Fruit fly (Drosophila melanogaster) whole organism, embryonic: ENCODE results near the gene flfl.

Source experiments
- Atf6 ChIP-seq: fragments of 200-800 bp; sonication (Bioruptor generic); IDR thresholded peaks from 2 replicates; pipeline ENCODE4 v1.3.6; 2022; ENCODE audit warnings: missing biosample characterization, missing genetic modification characterization
- C15 ChIP-seq: fragments of 200-800 bp; sonication (Bioruptor generic); IDR thresholded peaks from 3 replicates; pipeline ENCODE4 v1.3.6; 2022; ENCODE audit warnings: missing biosample characterization, missing genetic modification characterization
- CG10147 ChIP-seq: fragments of 200-800 bp; sonication (Bioruptor generic); optimal IDR thresholded peaks from 2 replicates; lab custom pipeline; 2019; ENCODE audit warnings: missing biosample characterization, mild to moderate bottlenecking, missing genetic modification characterization, moderate library complexity
- CG10431 ChIP-seq: fragments of 200-800 bp; sonication (Bioruptor generic); optimal IDR thresholded peaks from 3 replicates; lab custom pipeline; 2018; ENCODE audit warnings: missing biosample characterization, mild to moderate bottlenecking, missing genetic modification characterization
- CG10565 ChIP-seq: fragments of 200-800 bp; sonication (Bioruptor generic); optimal IDR thresholded peaks from 3 replicates; lab custom pipeline; 2016; ENCODE audit warnings: missing biosample characterization, mild to moderate bottlenecking, missing genetic modification characterization
- CG10979 ChIP-seq: fragments of 200-800 bp; sonication (Bioruptor generic); optimal IDR thresholded peaks from 2 replicates; lab custom pipeline; 2018; ENCODE audit warnings: missing biosample characterization, mild to moderate bottlenecking, missing genetic modification characterization, moderate library complexity
- CG11696 ChIP-seq: fragments of 200-800 bp; sonication (Bioruptor generic); IDR thresholded peaks from 2 replicates; pipeline ENCODE4 v1.3.6; 2022; ENCODE audit warnings: missing biosample characterization, missing genetic modification characterization
- CG12104 ChIP-seq: fragments of 200-800 bp; sonication (Bioruptor generic); optimal IDR thresholded peaks from 3 replicates; lab custom pipeline; 2016; ENCODE audit warnings: missing biosample characterization, missing genetic modification characterization
- CG15601 ChIP-seq: fragments of 200-800 bp; sonication (Bioruptor generic); optimal IDR thresholded peaks from 3 replicates; lab custom pipeline; 2019; ENCODE audit warnings: missing biosample characterization, mild to moderate bottlenecking, missing genetic modification characterization, moderate library complexity
- CG1602 ChIP-seq: fragments of 200-800 bp; sonication (Bioruptor generic); optimal IDR thresholded peaks from 3 replicates; lab custom pipeline; 2016; ENCODE audit warnings: missing biosample characterization, missing genetic modification characterization
- CG1603 ChIP-seq: fragments of 200-800 bp; sonication (Bioruptor generic); optimal IDR thresholded peaks from 2 replicates; lab custom pipeline; 2019; ENCODE audit warnings: missing biosample characterization, mild to moderate bottlenecking, missing genetic modification characterization, moderate library complexity
- CG2889 ChIP-seq: fragments of 200-800 bp; sonication (Bioruptor generic); IDR thresholded peaks from 3 replicates; pipeline ENCODE4 v1.3.6; 2022; ENCODE audit warnings: missing biosample characterization, missing genetic modification characterization
- CG43689 ChIP-seq: fragments of 200-800 bp; sonication (Bioruptor generic); IDR thresholded peaks from 2 replicates; pipeline ENCODE4 v1.3.6; 2022; ENCODE audit warnings: missing biosample characterization, missing genetic modification characterization
- CG6854 ChIP-seq: fragments of 200-800 bp; sonication (Bioruptor generic); optimal IDR thresholded peaks from 3 replicates; lab custom pipeline; 2017; ENCODE audit warnings: missing biosample characterization, mild to moderate bottlenecking, missing genetic modification characterization
- CG8478 ChIP-seq: fragments of >200 bp; optimal IDR thresholded peaks from 2 replicates; lab custom pipeline; 2018
- CG9797 ChIP-seq: fragments of 200-800 bp; sonication (Bioruptor generic); optimal IDR thresholded peaks from 3 replicates; lab custom pipeline; 2018; ENCODE audit warnings: missing biosample characterization, mild to moderate bottlenecking, missing genetic modification characterization
- CG9876 ChIP-seq: fragments of 200-800 bp; sonication (Bioruptor generic); optimal IDR thresholded peaks from 2 replicates; lab custom pipeline; 2016; ENCODE audit warnings: missing biosample characterization, missing genetic modification characterization
- CoRest ChIP-seq: fragments of 200-800 bp; sonication (Bioruptor generic); optimal IDR thresholded peaks from 3 replicates; lab custom pipeline; 2018; ENCODE audit warnings: missing biosample characterization, mild to moderate bottlenecking, missing genetic modification characterization, moderate library complexity
- D19B ChIP-seq: fragments of 200-800 bp; sonication (Bioruptor generic); optimal IDR thresholded peaks from 2 replicates; lab custom pipeline; 2017; ENCODE audit warnings: missing biosample characterization, mild to moderate bottlenecking, missing genetic modification characterization
- Dip2 ChIP-seq: fragments of 200-800 bp; sonication (Bioruptor generic); IDR thresholded peaks from 2 replicates; pipeline ENCODE4 v1.3.6; 2022; ENCODE audit warnings: missing biosample characterization, missing genetic modification characterization
- Elba2 ChIP-seq: fragments of 200-800 bp; sonication (Bioruptor generic); optimal IDR thresholded peaks from 3 replicates; lab custom pipeline; 2016; ENCODE audit warnings: missing biosample characterization, missing genetic modification characterization
- HHEX ChIP-seq: fragments of 200-800 bp; sonication (Bioruptor generic); optimal IDR thresholded peaks from 3 replicates; lab custom pipeline; 2017; ENCODE audit warnings: missing biosample characterization, mild to moderate bottlenecking, missing genetic modification characterization, missing genetic modification reagents
- HmgZ ChIP-seq: fragments of 200-800 bp; sonication (Bioruptor generic); optimal IDR thresholded peaks from 2 replicates; lab custom pipeline; 2018; ENCODE audit warnings: missing biosample characterization, mild to moderate bottlenecking, missing genetic modification characterization
- Jarid2 ChIP-seq: fragments of 200-800 bp; sonication (Bioruptor generic); optimal IDR thresholded peaks from 3 replicates; lab custom pipeline; 2017; ENCODE audit warnings: mild to moderate bottlenecking, missing biosample characterization, missing genetic modification reagents, missing genetic modification characterization
- Nf-YA ChIP-seq: fragments of 200-800 bp; sonication (Bioruptor generic); IDR thresholded peaks from 2 replicates; pipeline ENCODE4 v1.3.6; 2022; ENCODE audit warnings: missing biosample characterization, missing genetic modification characterization
- NfI ChIP-seq: fragments of 200-800 bp; sonication (Bioruptor generic); optimal IDR thresholded peaks from 3 replicates; lab custom pipeline; 2018; ENCODE audit warnings: missing biosample characterization, mild to moderate bottlenecking, missing genetic modification characterization, moderate library complexity
- Rfx ChIP-seq: fragments of 200-800 bp; sonication (Bioruptor generic); IDR thresholded peaks from 2 replicates; pipeline ENCODE4 v1.3.6; 2022; ENCODE audit warnings: missing biosample characterization, missing genetic modification characterization
- Sry-β ChIP-seq: fragments of 200-800 bp; sonication (Bioruptor generic); optimal IDR thresholded peaks from 2 replicates; lab custom pipeline; 2018; ENCODE audit warnings: missing biosample characterization, mild to moderate bottlenecking, missing genetic modification characterization, moderate library complexity
- br ChIP-seq: fragments of >200 bp; optimal IDR thresholded peaks from 2 replicates; lab custom pipeline; 2017
- btn ChIP-seq: fragments of 200-800 bp; sonication (Bioruptor generic); optimal IDR thresholded peaks from 2 replicates; lab custom pipeline; 2016; ENCODE audit warnings: missing biosample characterization, missing genetic modification characterization
- chn ChIP-seq: fragments of 200-800 bp; sonication (Bioruptor generic); optimal IDR thresholded peaks from 2 replicates; lab custom pipeline; 2016; ENCODE audit warnings: missing biosample characterization, missing genetic modification characterization
- danr ChIP-seq: fragments of 200-800 bp; sonication (Bioruptor generic); IDR thresholded peaks from 2 replicates; pipeline ENCODE4 v1.3.6; 2022; ENCODE audit warnings: missing biosample characterization, missing genetic modification characterization
- dmrt99B ChIP-seq: fragments of 200-800 bp; sonication (Bioruptor generic); optimal IDR thresholded peaks from 2 replicates; lab custom pipeline; 2018; ENCODE audit warnings: missing biosample characterization, mild to moderate bottlenecking, missing genetic modification characterization, moderate library complexity
- en ChIP-seq: fragments of 200-800 bp; sonication (Bioruptor generic); optimal IDR thresholded peaks from 2 replicates; lab custom pipeline; 2016; ENCODE audit warnings: missing biosample characterization, missing genetic modification characterization
- fd64A ChIP-seq: fragments of 200-800 bp; sonication (Bioruptor generic); optimal IDR thresholded peaks from 3 replicates; lab custom pipeline; 2018; ENCODE audit warnings: missing biosample characterization, mild to moderate bottlenecking, missing genetic modification characterization
- gfzf ChIP-seq: fragments of 200-800 bp; sonication (Bioruptor generic); optimal IDR thresholded peaks from 2 replicates; lab custom pipeline; 2016; ENCODE audit warnings: missing biosample characterization, mild to moderate bottlenecking, missing genetic modification characterization, moderate library complexity
- hb ChIP-seq: fragments of 200-800 bp; sonication (Bioruptor generic); IDR thresholded peaks from 3 replicates; pipeline ENCODE4 v1.3.6; 2022; ENCODE audit warnings: missing biosample characterization, missing genetic modification characterization; ENCODE audit not compliant: partially characterized antibody
- insv ChIP-seq, 2 experiments: fragments of 200-800 bp; sonication (Bioruptor generic); optimal IDR thresholded peaks; 3 replicates each; lab custom pipeline; 2016 to 2018; ENCODE audit warnings: missing biosample characterization in 2 of 2, missing genetic modification characterization in 2 of 2
- ken ChIP-seq: fragments of 200-800 bp; sonication (Bioruptor generic); IDR thresholded peaks from 3 replicates; pipeline ENCODE4 v1.3.6; 2022; ENCODE audit warnings: missing biosample characterization, missing genetic modification characterization
- klu ChIP-seq: fragments of 200-800 bp; sonication (Bioruptor generic); IDR thresholded peaks from 2 replicates; pipeline ENCODE4 v1.3.6; 2022; ENCODE audit warnings: missing biosample characterization, missing genetic modification characterization
- knrl ChIP-seq: fragments of 200-800 bp; sonication (Bioruptor generic); IDR thresholded peaks from 3 replicates; pipeline ENCODE4 v1.3.6; 2022; ENCODE audit warnings: missing biosample characterization, missing genetic modification characterization; ENCODE audit not compliant: partially characterized antibody
- maf-S ChIP-seq: fragments of 200-800 bp; sonication (Bioruptor generic); optimal IDR thresholded peaks from 2 replicates; lab custom pipeline; 2016; ENCODE audit warnings: missing biosample characterization, missing genetic modification characterization
- odd ChIP-seq: fragments of 200-800 bp; sonication (Bioruptor generic); optimal IDR thresholded peaks from 2 replicates; lab custom pipeline; 2017; ENCODE audit warnings: missing biosample characterization, mild to moderate bottlenecking, missing genetic modification characterization
- p53 ChIP-seq: fragments of 200-800 bp; sonication (Bioruptor generic); optimal IDR thresholded peaks from 2 replicates; lab custom pipeline; 2016; ENCODE audit warnings: missing biosample characterization, missing genetic modification characterization
- rib ChIP-seq: fragments of 200-800 bp; sonication (Bioruptor generic); IDR thresholded peaks from 2 replicates; pipeline ENCODE4 v1.3.6; 2022; ENCODE audit warnings: missing biosample characterization, missing genetic modification characterization
- schlank ChIP-seq: fragments of 200-800 bp; sonication (Bioruptor generic); optimal IDR thresholded peaks from 2 replicates; lab custom pipeline; 2018; ENCODE audit warnings: missing biosample characterization, mild to moderate bottlenecking, missing genetic modification characterization
- sr ChIP-seq: fragments of 200-800 bp; sonication (Bioruptor generic); IDR thresholded peaks from 3 replicates; pipeline ENCODE4 v1.3.6; 2022; ENCODE audit warnings: missing biosample characterization, missing genetic modification characterization
- stc ChIP-seq: fragments of 200-800 bp; sonication (Bioruptor generic); IDR thresholded peaks from 2 replicates; pipeline ENCODE4 v1.3.6; 2022; ENCODE audit warnings: missing biosample characterization, missing genetic modification characterization
- stwl ChIP-seq: fragments of 200-800 bp; sonication (Bioruptor generic); optimal IDR thresholded peaks from 3 replicates; lab custom pipeline; 2018; ENCODE audit warnings: missing biosample characterization, mild to moderate bottlenecking, missing genetic modification characterization, moderate library complexity
- toy ChIP-seq: fragments of 200-800 bp; sonication (Bioruptor generic); IDR thresholded peaks from 2 replicates; pipeline ENCODE4 v1.3.6; 2022; ENCODE audit warnings: missing biosample characterization, missing genetic modification characterization
- tx ChIP-seq: fragments of 200-800 bp; sonication (Bioruptor generic); optimal IDR thresholded peaks from 2 replicates; lab custom pipeline; 2016; ENCODE audit warnings: missing biosample characterization, missing genetic modification characterization

flfl gene

DNA sequence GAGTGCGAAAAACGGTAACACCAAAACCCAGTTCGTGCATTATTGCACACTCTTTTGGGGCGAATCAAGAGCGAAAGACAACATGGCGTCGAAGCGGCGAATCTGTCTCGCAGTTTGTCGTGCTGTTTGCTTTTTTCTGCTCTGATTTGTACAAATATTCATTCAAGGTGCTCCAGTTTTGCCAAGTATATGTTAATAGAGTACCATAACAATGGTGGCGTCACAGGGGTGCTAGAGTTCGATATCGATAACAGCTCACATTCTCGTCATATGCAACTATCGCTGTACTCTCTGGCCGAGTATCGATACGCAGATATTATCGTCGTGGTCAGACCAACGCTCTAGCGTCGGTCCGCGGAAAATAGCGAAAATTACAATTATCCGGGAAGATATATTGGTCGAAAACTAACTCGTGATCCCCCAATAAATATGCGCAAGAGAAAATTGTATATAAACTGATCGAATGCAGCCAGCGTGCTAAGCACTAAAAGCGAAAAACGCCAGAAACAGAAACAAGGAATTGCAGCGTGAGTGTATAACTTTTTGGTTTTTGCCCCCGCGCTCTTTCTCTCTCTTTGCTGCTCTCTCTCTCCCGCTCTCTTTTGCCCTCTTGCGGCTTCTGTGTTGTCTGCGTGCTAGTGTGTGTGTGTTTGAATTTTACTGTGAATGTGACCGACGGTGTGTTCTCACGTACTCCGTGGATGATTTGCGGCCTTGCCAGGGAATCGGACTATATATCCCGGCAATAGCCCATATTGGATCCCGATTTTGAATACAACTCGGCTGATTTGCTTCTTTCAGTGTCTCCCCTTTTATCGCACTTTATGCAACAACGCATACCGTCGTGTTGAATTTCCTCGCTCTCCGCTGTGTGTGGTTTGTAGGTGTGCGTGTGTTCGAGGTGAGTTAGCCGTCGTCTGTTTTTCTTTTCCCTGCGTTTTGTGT lies at the start of gene flfl (continued):
- TF ChIP-seq br (no peak), CG8478 (lab: Kevin White, UChicago) (peak; percentile 85), Dip2 (GFP tag; lab: Robert Waterston, UW) (no peak), p53 (GFP tag; lab: Kevin White, UChicago) (no peak), klu (GFP tag; lab: Robert Waterston, UW) (no peak), rib (GFP tag; lab: Robert Waterston, UW) (no peak), ken (GFP tag; lab: Robert Waterston, UW) (no peak), stc (no peak), sr (GFP tag; lab: Robert Waterston, UW) (no peak), CG2889 (GFP tag; lab: Robert Waterston, UW) (no peak), tx (GFP tag; lab: Kevin White, UChicago) (no peak), C15 (GFP tag; lab: Robert Waterston, UW) (no peak), hb (GFP tag; lab: Robert Waterston, UW) (no peak), CG1602 (GFP tag; lab: Kevin White, UChicago) (no peak), Elba2 (no peak), Atf6 (GFP tag; lab: Robert Waterston, UW) (no peak), stwl (peak; percentile 32), dmrt99B (tag; lab: Kevin White, UChicago) (no peak), CG10565 (GFP tag; lab: Kevin White, UChicago) (no peak), danr (no peak), CG1603 (tag; lab: Kevin White, UChicago) (peak; percentile 78), CoRest (peak; percentile 35), maf-S (GFP tag; lab: Kevin White, UChicago) (peak; percentile 24), NfI (GFP tag; lab: Kevin White, UChicago) (peak; percentile 23), gfzf (GFP tag; lab: Kevin White, UChicago) (peak; percentile 63), CG6854 (GFP tag; lab: Kevin White, UChicago) (no peak), CG12104 (no peak), Jarid2 (peak; percentile 31), btn (GFP tag; lab: Kevin White, UChicago) (peak; percentile 6), CG43689 (GFP tag; lab: Robert Waterston, UW) (no peak), CG10979 (tag; lab: Kevin White, UChicago) (no peak), en (GFP tag; lab: Kevin White, UChicago) (no peak), HmgZ (tag; lab: Kevin White, UChicago) (peak; percentile 70), CG9797 (GFP tag; lab: Kevin White, UChicago) (peak; percentile 54), CG10147 (no peak), schlank (tag; lab: Kevin White, UChicago) (no peak), CG11696 (GFP tag; lab: Robert Waterston, UW) (no peak), knrl (no peak), CG10431 (no peak), CG9876 (GFP tag; lab: Kevin White, UChicago) (no peak), odd (GFP tag; lab: Kevin White, UChicago) (no peak), Rfx (GFP tag; lab: Robert Waterston, UW) (no peak), insv (GFP tag; optimal IDR thresholded peaks at IDR 0.05; lab: Kevin White, UChicago) (no peak), CG15601 (no peak), HHEX (GFP tag; lab: Kevin White, UChicago) (peak; percentile 3), chn (GFP tag; lab: Kevin White, UChicago) (no peak), toy (no peak), fd64A (GFP tag; lab: Kevin White, UChicago) (no peak), Nf-YA (GFP tag; lab: Robert Waterston, UW) (no peak), Sry-β (GFP tag; lab: Kevin White, UChicago) (no peak), D19B (GFP tag; lab: Kevin White, UChicago) (no peak)
